Fruit fly (Drosophila melanogaster) whole organism, embryonic: ENCODE measurements around the gene lute.

Experiments
- Aef1 ChIP-seq: fragments of 200-800 bp; sonication (Bioruptor generic); IDR thresholded peaks from 3 replicates; pipeline ENCODE4 v1.3.6; 2022; ENCODE audit warnings: missing biosample characterization, missing genetic modification characterization
- Atf-2 ChIP-seq: fragments of 200-800 bp; sonication (Bioruptor generic); optimal IDR thresholded peaks from 2 replicates; lab custom pipeline; 2016; ENCODE audit warnings: missing biosample characterization, missing genetic modification characterization
- CG10321 ChIP-seq: fragments of 200-800 bp; sonication (Bioruptor generic); IDR thresholded peaks from 2 replicates; pipeline ENCODE4 v1.3.6; 2022; ENCODE audit warnings: missing biosample characterization, missing genetic modification characterization
- CG10543 ChIP-seq: fragments of 200-800 bp; sonication (Bioruptor generic); optimal IDR thresholded peaks from 3 replicates; lab custom pipeline; 2017; ENCODE audit warnings: missing biosample characterization, mild to moderate bottlenecking, missing genetic modification characterization, moderate library complexity
- CG10565 ChIP-seq: fragments of 200-800 bp; sonication (Bioruptor generic); optimal IDR thresholded peaks from 3 replicates; lab custom pipeline; 2016; ENCODE audit warnings: missing biosample characterization, mild to moderate bottlenecking, missing genetic modification characterization
- CG16813 ChIP-seq: fragments of 200-800 bp; sonication (Bioruptor generic); IDR thresholded peaks from 3 replicates; pipeline ENCODE4 v1.3.6; 2022; ENCODE audit warnings: missing biosample characterization, missing genetic modification characterization; ENCODE audit not compliant: partially characterized antibody
- CG16815 ChIP-seq: fragments of 200-800 bp; sonication (Bioruptor generic); optimal IDR thresholded peaks from 3 replicates; lab custom pipeline; 2017; ENCODE audit warnings: missing biosample characterization, mild to moderate bottlenecking, missing genetic modification characterization
- CG2116 ChIP-seq: fragments of 200-800 bp; sonication (Bioruptor generic); optimal IDR thresholded peaks from 3 replicates; lab custom pipeline; 2018; ENCODE audit warnings: missing biosample characterization, mild to moderate bottlenecking, missing genetic modification characterization
- CG34376 ChIP-seq: fragments of 200-800 bp; sonication (Bioruptor generic); optimal IDR thresholded peaks from 2 replicates; lab custom pipeline; 2018; ENCODE audit warnings: missing biosample characterization, mild to moderate bottlenecking, missing genetic modification characterization
- CG6175 ChIP-seq: fragments of 200-800 bp; sonication (Bioruptor generic); IDR thresholded peaks from 3 replicates; pipeline ENCODE4 v1.3.6; 2022; ENCODE audit warnings: missing biosample characterization, missing genetic modification characterization
- CG8281 ChIP-seq: fragments of 200-800 bp; sonication (Bioruptor generic); optimal IDR thresholded peaks from 2 replicates; lab custom pipeline; 2018; ENCODE audit warnings: missing biosample characterization, mild to moderate bottlenecking, missing genetic modification characterization, moderate library complexity
- CG8388 ChIP-seq: fragments of 200-800 bp; sonication (Bioruptor generic); optimal IDR thresholded peaks from 2 replicates; lab custom pipeline; 2019; ENCODE audit warnings: missing biosample characterization, mild to moderate bottlenecking, missing genetic modification characterization, moderate library complexity
- CG8944 ChIP-seq: fragments of 200-800 bp; sonication (Bioruptor generic); optimal IDR thresholded peaks from 3 replicates; lab custom pipeline; 2016; ENCODE audit warnings: missing biosample characterization, missing genetic modification characterization
- Dad ChIP-seq: fragments of 200-800 bp; sonication (Bioruptor generic); optimal IDR thresholded peaks from 3 replicates; lab custom pipeline; 2016; ENCODE audit warnings: missing biosample characterization, missing genetic modification characterization
- Gug ChIP-seq: fragments of 200-800 bp; sonication (Bioruptor generic); IDR thresholded peaks from 4 replicates; pipeline ENCODE4 v1.3.6; 2022; ENCODE audit warnings: missing biosample characterization, missing genetic modification characterization
- Hand ChIP-seq: fragments of 200-800 bp; sonication (Bioruptor generic); optimal IDR thresholded peaks from 2 replicates; lab custom pipeline; 2017; ENCODE audit warnings: mild to moderate bottlenecking, missing biosample characterization, missing genetic modification reagents, missing genetic modification characterization
- Hsf ChIP-seq: fragments of 200-800 bp; sonication (Bioruptor generic); optimal IDR thresholded peaks from 3 replicates; lab custom pipeline; 2016; ENCODE audit warnings: missing biosample characterization, missing genetic modification characterization
- Lim3 ChIP-seq: fragments of 200-800 bp; sonication (Bioruptor generic); IDR thresholded peaks from 2 replicates; pipeline ENCODE4 v1.3.6; 2022; ENCODE audit warnings: missing biosample characterization, missing genetic modification characterization
- MBD-R2 ChIP-seq: fragments of 200-800 bp; sonication (Bioruptor generic); IDR thresholded peaks from 2 replicates; pipeline ENCODE4 v1.3.6; 2022; ENCODE audit warnings: missing biosample characterization, missing genetic modification characterization
- Side ChIP-seq: fragments of 200-800 bp; sonication (Bioruptor generic); optimal IDR thresholded peaks from 2 replicates; lab custom pipeline; 2016; ENCODE audit warnings: missing biosample characterization, missing genetic modification characterization
- Six4 ChIP-seq: fragments of 200-800 bp; sonication (Bioruptor generic); optimal IDR thresholded peaks from 2 replicates; lab custom pipeline; 2016; ENCODE audit warnings: missing biosample characterization, missing genetic modification characterization
- Stat92E ChIP-seq, 3 experiments: fragments of >200 bp in 2 of 3; fragments of 200-800 bp in 1 of 3; sonication (Bioruptor generic) in 1 of 3; optimal IDR thresholded peaks; 2 replicates each; lab custom pipeline; 2017 to 2019; ENCODE audit warnings: missing biosample characterization in 3 of 3, missing genetic modification characterization in 3 of 3, mild to moderate bottlenecking in 1 of 3, moderate library complexity in 1 of 3
- Taf1 ChIP-seq: fragments of 200-800 bp; sonication (Bioruptor generic); IDR thresholded peaks from 2 replicates; pipeline ENCODE4 v1.3.6; 2022; ENCODE audit warnings: missing biosample characterization, missing genetic modification characterization
- Trl ChIP-seq, 3 experiments: fragments of >200 bp in 2 of 3; fragments of 200-800 bp in 1 of 3; sonication (Bioruptor generic) in 1 of 3; optimal IDR thresholded peaks; 2 replicates in 1 of 3; 3 replicates in 2 of 3; lab custom pipeline; 2016 to 2017; ENCODE audit warnings: missing biosample characterization in 1 of 3, missing genetic modification characterization in 1 of 3
- abd-A ChIP-seq: fragments of 200-800 bp; sonication (Bioruptor generic); optimal IDR thresholded peaks from 3 replicates; lab custom pipeline; 2019; ENCODE audit warnings: missing biosample characterization, mild to moderate bottlenecking, missing genetic modification characterization, moderate library complexity
- al ChIP-seq: fragments of 200-800 bp; sonication (Bioruptor generic); IDR thresholded peaks from 2 replicates; pipeline ENCODE4 v1.3.6; 2022; ENCODE audit warnings: missing biosample characterization, missing genetic modification characterization
- cas ChIP-seq: fragments of 200-800 bp; sonication (Bioruptor generic); IDR thresholded peaks from 2 replicates; pipeline ENCODE4 v1.3.6; 2022; ENCODE audit warnings: missing biosample characterization, missing genetic modification characterization
- chif ChIP-seq, 2 experiments: fragments of 200-800 bp; sonication (Bioruptor generic); optimal IDR thresholded peaks; 3 replicates each; lab custom pipeline; 2016; ENCODE audit warnings: missing biosample characterization in 2 of 2, missing genetic modification characterization in 2 of 2
- corto ChIP-seq: fragments of 200-800 bp; sonication (Bioruptor generic); optimal IDR thresholded peaks from 2 replicates; lab custom pipeline; 2016; ENCODE audit warnings: missing biosample characterization, mild to moderate bottlenecking, missing genetic modification characterization, moderate library complexity
- cwo ChIP-seq: fragments of 200-800 bp; sonication (Bioruptor generic); optimal IDR thresholded peaks from 3 replicates; lab custom pipeline; 2017; ENCODE audit warnings: missing biosample characterization, missing genetic modification characterization, mild to moderate bottlenecking, moderate library complexity, missing genetic modification reagents
- dati ChIP-seq: fragments of 200-800 bp; sonication (Bioruptor generic); IDR thresholded peaks from 2 replicates; pipeline ENCODE4 v1.3.6; 2022; ENCODE audit warnings: missing biosample characterization, missing genetic modification characterization
- dmrt11E ChIP-seq: fragments of 200-800 bp; sonication (Bioruptor generic); optimal IDR thresholded peaks from 3 replicates; lab custom pipeline; 2018; ENCODE audit warnings: missing biosample characterization, mild to moderate bottlenecking, missing genetic modification characterization, moderate library complexity
- emc ChIP-seq: fragments of 200-800 bp; sonication (Bioruptor generic); optimal IDR thresholded peaks from 2 replicates; lab custom pipeline; 2016; ENCODE audit warnings: missing biosample characterization, missing genetic modification characterization
- eve ChIP-seq, 2 experiments: fragments of >200 bp; optimal IDR thresholded peaks; 2 replicates each; lab custom pipeline; 2017; ENCODE audit warnings: missing biosample characterization in 2 of 2, missing genetic modification characterization in 2 of 2
- grau ChIP-seq: fragments of 200-800 bp; optimal IDR thresholded peaks from 3 replicates; lab custom pipeline; 2019; ENCODE audit warnings: missing biosample characterization, mild to moderate bottlenecking, missing genetic modification characterization, moderate library complexity
- gsb ChIP-seq: fragments of 200-800 bp; sonication (Bioruptor generic); IDR thresholded peaks from 2 replicates; pipeline ENCODE4 v1.3.6; 2022; ENCODE audit warnings: missing biosample characterization, missing genetic modification characterization
- hb ChIP-seq: fragments of 200-800 bp; sonication (Bioruptor generic); IDR thresholded peaks from 3 replicates; pipeline ENCODE4 v1.3.6; 2022; ENCODE audit warnings: missing biosample characterization, missing genetic modification characterization; ENCODE audit not compliant: partially characterized antibody
- kni ChIP-seq: fragments of 200-800 bp; sonication (Bioruptor generic); optimal IDR thresholded peaks from 3 replicates; lab custom pipeline; 2017; ENCODE audit warnings: mild to moderate bottlenecking, missing biosample characterization, missing genetic modification reagents, missing genetic modification characterization
- lilli ChIP-seq: fragments of 200-800 bp; sonication (Bioruptor generic); optimal IDR thresholded peaks from 3 replicates; lab custom pipeline; 2016; ENCODE audit warnings: missing biosample characterization, missing genetic modification characterization
- lmd ChIP-seq: fragments of 200-800 bp; sonication (Bioruptor generic); IDR thresholded peaks from 2 replicates; pipeline ENCODE4 v1.3.6; 2022; ENCODE audit warnings: missing biosample characterization, missing genetic modification characterization
- lov ChIP-seq, 2 experiments: fragments of 200-800 bp in 1 of 2; fragments of >200 bp in 1 of 2; sonication (Bioruptor generic) in 1 of 2; IDR thresholded peaks in 1 of 2; optimal IDR thresholded peaks in 1 of 2; 2 replicates in 1 of 2; 3 replicates in 1 of 2; pipeline versions ENCODE4 v1.3.6 to Lab custom; 2017 to 2022; ENCODE audit warnings: missing biosample characterization in 1 of 2, missing genetic modification characterization in 1 of 2
- mam ChIP-seq: fragments of 200-800 bp; sonication (Bioruptor generic); optimal IDR thresholded peaks from 3 replicates; lab custom pipeline; 2016; ENCODE audit warnings: missing biosample characterization, missing genetic modification characterization
- org-1 ChIP-seq: fragments of 200-800 bp; sonication (Bioruptor generic); optimal IDR thresholded peaks from 2 replicates; lab custom pipeline; 2017; ENCODE audit warnings: missing biosample characterization, missing genetic modification characterization
- scrt ChIP-seq: fragments of 200-800 bp; sonication (Bioruptor generic); optimal IDR thresholded peaks from 2 replicates; lab custom pipeline; 2018; ENCODE audit warnings: missing biosample characterization, mild to moderate bottlenecking, missing genetic modification characterization, moderate library complexity
- tgo ChIP-seq: fragments of 200-800 bp; sonication (Bioruptor generic); IDR thresholded peaks from 3 replicates; pipeline ENCODE4 v1.3.6; 2022; ENCODE audit warnings: missing biosample characterization, missing genetic modification characterization
- tio ChIP-seq: fragments of 200-800 bp; sonication (Bioruptor generic); optimal IDR thresholded peaks from 2 replicates; lab custom pipeline; 2017; ENCODE audit warnings: missing biosample characterization, missing genetic modification characterization, inconsistent platforms
- tup ChIP-seq: fragments of 200-800 bp; sonication (Bioruptor generic); optimal IDR thresholded peaks from 2 replicates; lab custom pipeline; 2016; ENCODE audit warnings: missing biosample characterization, mild to moderate bottlenecking, missing genetic modification characterization, moderate library complexity
- wor ChIP-seq: fragments of 200-800 bp; sonication (Bioruptor generic); IDR thresholded peaks from 2 replicates; pipeline ENCODE4 v1.3.6; 2022; ENCODE audit warnings: missing biosample characterization, missing genetic modification characterization

Gene lute

DNA sequence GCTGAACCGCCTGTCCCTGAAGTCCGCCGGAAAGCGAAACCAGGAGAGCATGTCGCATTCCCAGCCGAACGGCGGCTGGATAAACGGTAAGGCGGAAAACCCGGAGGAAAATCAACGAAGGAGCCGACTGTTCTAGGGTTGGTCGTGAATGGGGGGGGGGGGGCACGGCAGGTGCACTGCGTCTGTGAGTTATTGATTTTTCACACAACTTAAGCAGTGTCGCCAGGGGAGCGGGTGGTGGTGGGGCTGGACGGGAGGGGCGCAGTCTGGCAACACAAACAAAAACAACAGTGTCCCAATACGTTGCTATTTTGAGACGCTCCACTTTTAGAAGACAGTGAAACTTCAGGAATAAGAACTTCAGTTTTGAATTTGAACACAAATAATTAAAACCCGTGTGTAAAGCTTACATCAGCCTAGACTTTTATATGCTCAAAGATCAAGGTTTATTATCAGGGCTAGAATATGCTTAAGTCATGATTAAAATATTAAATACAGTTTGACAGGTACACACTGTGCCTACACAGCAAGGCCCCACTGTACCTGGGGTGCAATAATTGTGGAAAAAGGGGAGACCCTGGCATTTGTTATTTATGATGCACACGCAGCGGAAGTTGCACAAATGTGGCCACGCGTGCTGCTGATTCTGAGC lies 6.5 kb downstream of the lute start (continued):
- TF ChIP-seq Gug: peak; percentile 66; the same call in 3 of the 4 replicates
- TF ChIP-seq cas (GFP tag; lab: Robert Waterston, UW): no peak
- TF ChIP-seq Side (GFP tag; lab: Kevin White, UChicago): peak; percentile 37
- no peak for TF ChIP-seq scrt (GFP tag; lab: Kevin White, UChicago)
- peak; percentile 57; the same call in 2 of the 3 replicates for TF ChIP-seq Aef1 (GFP tag; lab: Robert Waterston, UW)
- TF ChIP-seq cwo: peak; percentile 30
- no peak for TF ChIP-seq Hand (GFP tag; lab: Kevin White, UChicago)
- TF ChIP-seq Hsf (GFP tag; lab: Kevin White, UChicago): peak; percentile 54
- TF ChIP-seq Lim3 (GFP tag; lab: Robert Waterston, UW): peak; percentile 52; the same call in 1 of the 2 replicates
- peak; percentile 1 for TF ChIP-seq tio
- TF ChIP-seq grau: peak; percentile 95
- TF ChIP-seq emc (GFP tag; lab: Kevin White, UChicago): no peak
- TF ChIP-seq corto (GFP tag; lab: Kevin White, UChicago): no peak
- no peak for TF ChIP-seq CG6175 (GFP tag; lab: Robert Waterston, UW)
- peak; percentile 8 for TF ChIP-seq org-1 (GFP tag; lab: Kevin White, UChicago)
- TF ChIP-seq CG10565 (GFP tag; lab: Kevin White, UChicago): no peak
- peak; percentile 52 for TF ChIP-seq lilli (GFP tag; lab: Kevin White, UChicago)
- TF ChIP-seq CG16815: peak; percentile 35
- no peak for TF ChIP-seq CG16813 (GFP tag; lab: Robert Waterston, UW)
- peak; percentile 73 for TF ChIP-seq CG8388 (GFP tag; lab: Kevin White, UChicago)
- peak; percentile 32 for TF ChIP-seq CG8944 (GFP tag; lab: Kevin White, UChicago)
- no peak for TF ChIP-seq lov (optimal IDR thresholded peaks at IDR 0.05; lab: Kevin White, UChicago)
- no peak for TF ChIP-seq lov (GFP tag; IDR thresholded peaks at IDR 0.05; lab: Robert Waterston, UW)
- TF ChIP-seq dati (GFP tag; lab: Robert Waterston, UW): peak; percentile 55
- peak; percentile 51 for TF ChIP-seq CG8281
- no peak; the same call in 1 of the 2 replicates for TF ChIP-seq MBD-R2 (GFP tag; lab: Robert Waterston, UW)
- peak; percentile 67 for TF ChIP-seq dmrt11E (tag; lab: Kevin White, UChicago)
- TF ChIP-seq Trl (optimal IDR thresholded peaks at IDR 0.05; lab: Kevin White, UChicago): no peak
- peak; percentile 36 for TF ChIP-seq Trl (GFP tag; optimal IDR thresholded peaks at IDR 0.05; lab: Kevin White, UChicago)
- TF ChIP-seq CG10321: no peak
- peak; percentile 17 for TF ChIP-seq Dad (GFP tag; lab: Kevin White, UChicago)
- peak; percentile 49 for TF ChIP-seq Six4 (GFP tag; lab: Kevin White, UChicago)
- peak; percentile 69 for TF ChIP-seq lmd (GFP tag; lab: Robert Waterston, UW)
- TF ChIP-seq CG34376 (GFP tag; lab: Kevin White, UChicago): no peak
- peak; percentile 34 to 54 for TF ChIP-seq chif (GFP tag; optimal IDR thresholded peaks at IDR 0.05; lab: Kevin White, UChicago)
- no peak for TF ChIP-seq abd-A (tag; lab: Kevin White, UChicago)
- no peak for TF ChIP-seq CG10543 (GFP tag; lab: Kevin White, UChicago)
- no peak for TF ChIP-seq Stat92E (GFP tag; optimal IDR thresholded peaks at IDR 0.05; lab: Kevin White, UChicago)
- no peak for TF ChIP-seq mam
- no peak for TF ChIP-seq tup
- TF ChIP-seq hb: no peak
- TF ChIP-seq al (GFP tag; lab: Robert Waterston, UW): no peak
- peak; percentile 68 for TF ChIP-seq tgo
- TF ChIP-seq gsb (GFP tag; lab: Robert Waterston, UW): no peak
- TF ChIP-seq Atf-2: no peak
- no peak for TF ChIP-seq CG2116 (GFP tag; lab: Kevin White, UChicago)
- no peak; the same call in 1 of the 2 replicates for TF ChIP-seq Taf1
- peak; percentile 11 for TF ChIP-seq kni (GFP tag; lab: Kevin White, UChicago)
- TF ChIP-seq eve (GFP tag; optimal IDR thresholded peaks at IDR 0.05; lab: Kevin White, UChicago): peak in 1 of 2 experiments; percentile 57
- peak; percentile 54 for TF ChIP-seq wor (GFP tag; lab: Robert Waterston, UW)
